Worm (Caenorhabditis elegans): ENCODE results near the gene Y75B8A.24.

The Y75B8A.24 gene

ce11 chrIII:12299259-12299658, 25.7 kb upstream of the Y75B8A.24 start:
- TF ChIP-seq tra-4 (tag; optimal IDR thresholded peaks at IDR 0.05) (no peak), scrt-1 (GFP tag; IDR thresholded peaks at IDR 0.05) (no peak), aly-1 (tag; optimal IDR thresholded peaks at IDR 0.05) (no peak)

DNA sequence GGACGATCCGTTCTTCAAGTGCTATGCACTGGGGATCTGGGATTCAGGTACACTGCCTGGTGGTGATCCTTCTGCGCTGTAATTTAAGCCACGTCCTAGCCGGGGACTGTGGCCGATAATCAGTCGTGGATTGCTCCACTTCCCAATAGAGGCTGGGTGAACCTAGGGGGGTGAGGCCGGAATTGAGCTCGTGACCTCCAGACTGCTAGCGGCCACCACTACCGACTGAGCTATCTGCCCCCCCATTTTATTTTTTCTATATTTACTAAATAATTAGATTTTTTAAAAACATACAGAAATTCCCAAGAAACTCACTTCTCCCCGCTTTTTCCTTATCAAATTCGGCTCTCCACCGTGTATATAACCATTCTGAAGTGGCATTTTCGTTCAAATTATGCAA, 23.8 kb upstream of the Y75B8A.24 start:
- TF ChIP-seq flt-1 (GFP tag; IDR thresholded peaks at IDR 0.05) (no peak), scrt-1 (GFP tag; IDR thresholded peaks at IDR 0.05) (no peak), aly-1 (tag; optimal IDR thresholded peaks at IDR 0.05) (no peak), tbx-11 (GFP tag; IDR thresholded peaks at IDR 0.05) (no peak), ceh-36 (tag; optimal IDR thresholded peaks at IDR 0.05) (no peak), sea-1 (GFP tag; conservative IDR thresholded peaks at IDR 0.05) (no peak), hmbx-1 (tag; optimal IDR thresholded peaks at IDR 0.05) (no peak), hnd-1 (tag; optimal IDR thresholded peaks at IDR 0.05) (no peak), ceh-13 (GFP tag; optimal IDR thresholded peaks at IDR 0.05) (no peak), B0310.2 (tag; optimal IDR thresholded peaks at IDR 0.05) (no peak), tra-4 (tag; optimal IDR thresholded peaks at IDR 0.05) (no peak), hmg-4 (GFP tag; optimal IDR thresholded peaks at IDR 0.05) (no peak), ama-1 (optimal IDR thresholded peaks at IDR 0.05) (no peak), pes-1 (GFP tag; IDR thresholded peaks at IDR 0.05) (no peak), ets-7 (tag; optimal IDR thresholded peaks at IDR 0.05) (no peak), tbx-37 (GFP tag; conservative IDR thresholded peaks at IDR 0.05) (no peak), F13C5.2 (tag; optimal IDR thresholded peaks at IDR 0.05) (no peak)

ce11 chrIII:12292465-12292864, 18.9 kb upstream of the Y75B8A.24 start:
- no peak for TF ChIP-seq tra-4 (tag; optimal IDR thresholded peaks at IDR 0.05)
- TF ChIP-seq hmg-4 (GFP tag; optimal IDR thresholded peaks at IDR 0.05): no peak
- TF ChIP-seq hmbx-1 (tag; optimal IDR thresholded peaks at IDR 0.05): no peak
- TF ChIP-seq flt-1 (GFP tag; IDR thresholded peaks at IDR 0.05): no peak
- TF ChIP-seq pes-1 (GFP tag; IDR thresholded peaks at IDR 0.05): no peak
- TF ChIP-seq ceh-36 (tag; optimal IDR thresholded peaks at IDR 0.05): no peak
- no peak for TF ChIP-seq tbx-37 (GFP tag; conservative IDR thresholded peaks at IDR 0.05)
- no peak for TF ChIP-seq hnd-1 (tag; optimal IDR thresholded peaks at IDR 0.05)
- TF ChIP-seq ceh-13 (GFP tag; optimal IDR thresholded peaks at IDR 0.05): no peak
- no peak for TF ChIP-seq ama-1 (optimal IDR thresholded peaks at IDR 0.05)
- no peak for TF ChIP-seq tbx-11 (GFP tag; IDR thresholded peaks at IDR 0.05)
- TF ChIP-seq aly-1 (tag; optimal IDR thresholded peaks at IDR 0.05): no peak
- TF ChIP-seq ets-7 (tag; optimal IDR thresholded peaks at IDR 0.05): no peak
- no peak for TF ChIP-seq B0310.2 (tag; optimal IDR thresholded peaks at IDR 0.05)
- TF ChIP-seq scrt-1 (GFP tag; IDR thresholded peaks at IDR 0.05): no peak
- no peak for TF ChIP-seq F13C5.2 (tag; optimal IDR thresholded peaks at IDR 0.05)
- no peak for TF ChIP-seq sea-1 (GFP tag; conservative IDR thresholded peaks at IDR 0.05)

ce11 chrIII:12284157-12284556, 10.6 kb upstream of the Y75B8A.24 start:
- TF ChIP-seq hnd-1 (tag; optimal IDR thresholded peaks at IDR 0.05) (no peak), sea-1 (GFP tag; conservative IDR thresholded peaks at IDR 0.05) (no peak), hmbx-1 (tag; optimal IDR thresholded peaks at IDR 0.05) (no peak), F13C5.2 (tag; optimal IDR thresholded peaks at IDR 0.05) (no peak), aly-1 (tag; optimal IDR thresholded peaks at IDR 0.05) (no peak), tbx-37 (GFP tag; conservative IDR thresholded peaks at IDR 0.05) (no peak), tra-4 (tag; optimal IDR thresholded peaks at IDR 0.05) (no peak)

DNA sequence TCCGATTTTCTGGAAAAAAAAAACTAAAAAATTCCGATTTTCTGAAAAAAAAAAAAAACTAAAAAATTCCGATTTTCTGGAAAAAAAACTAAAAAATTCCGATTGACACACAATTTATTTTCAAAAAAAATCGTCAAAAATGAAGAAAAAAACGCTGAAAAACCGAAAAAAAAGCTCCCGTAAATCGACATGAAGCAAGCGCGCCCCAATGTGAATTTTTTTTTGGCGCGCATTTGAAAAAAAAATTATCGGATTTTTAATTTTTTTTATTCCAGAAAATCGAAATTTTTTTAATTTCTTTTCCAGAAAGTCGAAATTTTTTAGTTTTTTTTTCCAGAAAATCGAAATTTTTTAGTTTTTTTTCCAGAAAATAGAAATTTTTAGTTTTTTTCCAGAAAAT, 5.2 kb upstream of the Y75B8A.24 start:
- TF ChIP-seq ets-7 (tag; optimal IDR thresholded peaks at IDR 0.05) (no peak), tbx-11 (GFP tag; IDR thresholded peaks at IDR 0.05) (no peak), aly-1 (tag; optimal IDR thresholded peaks at IDR 0.05) (no peak), tbx-37 (GFP tag; conservative IDR thresholded peaks at IDR 0.05) (no peak), pes-1 (GFP tag; IDR thresholded peaks at IDR 0.05) (no peak), sea-1 (GFP tag; conservative IDR thresholded peaks at IDR 0.05) (no peak), hnd-1 (tag; optimal IDR thresholded peaks at IDR 0.05) (no peak), hmg-4 (GFP tag; optimal IDR thresholded peaks at IDR 0.05) (no peak), B0310.2 (tag; optimal IDR thresholded peaks at IDR 0.05) (no peak), ama-1 (optimal IDR thresholded peaks at IDR 0.05) (no peak), hmbx-1 (tag; optimal IDR thresholded peaks at IDR 0.05) (no peak), ceh-13 (GFP tag; optimal IDR thresholded peaks at IDR 0.05) (no peak), scrt-1 (GFP tag; IDR thresholded peaks at IDR 0.05) (no peak)

DNA sequence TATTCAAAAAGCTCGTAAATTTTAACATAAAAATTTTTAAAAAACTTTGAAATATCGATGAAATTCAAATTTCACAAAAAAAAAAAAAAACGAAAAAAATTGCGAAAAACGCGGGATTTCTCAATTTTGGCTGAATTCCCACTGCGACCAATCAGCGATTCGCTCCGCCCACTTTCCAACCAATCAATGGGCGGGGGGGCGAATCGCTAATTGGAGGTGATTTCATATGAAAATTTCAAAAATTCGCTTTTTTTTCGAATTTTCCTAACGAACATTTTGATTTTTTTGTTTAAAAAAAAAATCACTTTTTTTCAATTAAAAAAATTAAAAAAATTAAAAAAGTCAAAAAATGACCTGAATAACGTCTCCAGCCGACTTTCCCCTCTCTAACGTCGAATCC, 3.2 kb downstream of the Y75B8A.24 start:
- TF ChIP-seq tra-4 (tag; optimal IDR thresholded peaks at IDR 0.05) (no peak), flt-1 (GFP tag; IDR thresholded peaks at IDR 0.05) (no peak), ceh-13 (GFP tag; optimal IDR thresholded peaks at IDR 0.05) (no peak), ceh-36 (tag; optimal IDR thresholded peaks at IDR 0.05) (no peak), sea-1 (GFP tag; conservative IDR thresholded peaks at IDR 0.05) (no peak), hnd-1 (tag; optimal IDR thresholded peaks at IDR 0.05) (no peak), ets-7 (tag; optimal IDR thresholded peaks at IDR 0.05) (no peak), B0310.2 (tag; optimal IDR thresholded peaks at IDR 0.05) (no peak), scrt-1 (GFP tag; IDR thresholded peaks at IDR 0.05) (no peak), pes-1 (GFP tag; IDR thresholded peaks at IDR 0.05) (no peak), F13C5.2 (tag; optimal IDR thresholded peaks at IDR 0.05) (no peak), tbx-11 (GFP tag; IDR thresholded peaks at IDR 0.05) (no peak), tbx-37 (GFP tag; conservative IDR thresholded peaks at IDR 0.05) (no peak), aly-1 (tag; optimal IDR thresholded peaks at IDR 0.05) (no peak), ama-1 (optimal IDR thresholded peaks at IDR 0.05) (no peak), hmg-4 (GFP tag; optimal IDR thresholded peaks at IDR 0.05) (no peak), hmbx-1 (tag; optimal IDR thresholded peaks at IDR 0.05) (no peak)

DNA sequence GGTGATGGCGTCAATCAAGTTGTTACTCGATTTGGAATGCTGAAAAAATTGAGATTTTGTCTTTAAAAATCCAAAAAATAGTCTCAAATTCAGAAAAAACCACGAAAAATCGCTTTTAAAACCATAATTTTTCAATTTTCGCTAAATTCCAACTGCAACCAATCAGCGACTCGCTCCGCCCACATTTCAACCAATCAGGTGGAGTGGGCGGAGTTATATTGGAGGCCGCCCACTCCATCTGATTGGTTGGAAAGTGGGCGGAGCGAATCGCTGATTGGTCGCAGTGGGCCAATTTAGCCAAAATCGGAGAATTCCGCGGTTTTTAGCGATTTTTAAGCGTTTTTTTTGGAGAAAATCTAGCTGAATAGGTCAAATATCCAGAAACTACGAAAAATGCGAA, 3.7 kb downstream of the Y75B8A.24 start:
- TF ChIP-seq hnd-1 (tag; optimal IDR thresholded peaks at IDR 0.05) (no peak), aly-1 (tag; optimal IDR thresholded peaks at IDR 0.05) (no peak), pes-1 (GFP tag; IDR thresholded peaks at IDR 0.05) (no peak), ceh-36 (tag; optimal IDR thresholded peaks at IDR 0.05) (no peak), tbx-37 (GFP tag; conservative IDR thresholded peaks at IDR 0.05) (no peak), B0310.2 (tag; optimal IDR thresholded peaks at IDR 0.05) (no peak)

DNA sequence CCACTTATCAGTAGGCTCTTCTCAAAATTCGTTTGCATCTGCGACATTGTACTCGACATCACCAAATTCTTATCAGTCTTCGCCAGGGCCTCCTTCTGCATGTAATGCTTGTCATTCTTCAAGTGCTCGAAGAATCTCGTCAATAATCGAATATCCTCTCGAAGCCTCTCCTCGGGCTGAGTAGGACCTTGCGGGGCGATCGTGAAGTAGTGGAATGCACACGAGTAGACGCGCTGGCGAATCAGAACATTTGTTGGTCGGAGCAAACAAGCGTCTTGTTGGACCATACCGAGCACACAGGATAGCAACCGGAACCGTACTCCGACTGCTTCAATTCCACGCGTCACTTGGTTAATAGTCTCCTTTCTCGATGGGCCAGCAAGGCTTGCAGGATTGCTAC, 13.1 kb downstream of the Y75B8A.24 start:
- no peak for TF ChIP-seq hnd-1 (tag; optimal IDR thresholded peaks at IDR 0.05)
- no peak for TF ChIP-seq hmbx-1 (tag; optimal IDR thresholded peaks at IDR 0.05)
